Fruit fly (Drosophila melanogaster) whole organism: ENCODE data around the gene CG32971.

ENCODE experiments used
- CG8478 ChIP-seq: fragments of >200 bp; optimal IDR thresholded peaks from 2 replicates; lab custom pipeline; 2018; ENCODE audit warnings: inconsistent platforms
- Dll ChIP-seq: fragments of >200 bp; optimal IDR thresholded peaks from 2 replicates; lab custom pipeline; 2017
- EcR ChIP-seq, 2 experiments: fragments of >200 bp; optimal IDR thresholded peaks; 2 replicates each; lab custom pipeline; 2017; ENCODE audit warnings: missing biosample characterization in 2 of 2, missing genetic modification characterization in 2 of 2, missing genetic modification reagents in 2 of 2
- pan ChIP-seq: fragments of >200 bp; optimal IDR thresholded peaks from 2 replicates; lab custom pipeline; 2017
- psq ChIP-seq: fragments of >200 bp; optimal IDR thresholded peaks from 2 replicates; lab custom pipeline; 2017
- usp ChIP-seq: fragments of >200 bp; optimal IDR thresholded peaks from 2 replicates; lab custom pipeline; 2017; ENCODE audit warnings: missing biosample characterization, missing genetic modification characterization, mixed read lengths

CG32971 gene

dm6 chr2L:14268622-14269021 is 6.0 kb upstream of the CG32971 start:
- TF ChIP-seq usp (no peak), psq (no peak), EcR (GFP tag; optimal IDR thresholded peaks at IDR 0.05; lab: Kevin White, UChicago) (no peak), CG8478 (lab: Kevin White, UChicago) (no peak), Dll (lab: Kevin White, UChicago) (no peak), pan (lab: Kevin White, UChicago) (no peak)

DNA sequence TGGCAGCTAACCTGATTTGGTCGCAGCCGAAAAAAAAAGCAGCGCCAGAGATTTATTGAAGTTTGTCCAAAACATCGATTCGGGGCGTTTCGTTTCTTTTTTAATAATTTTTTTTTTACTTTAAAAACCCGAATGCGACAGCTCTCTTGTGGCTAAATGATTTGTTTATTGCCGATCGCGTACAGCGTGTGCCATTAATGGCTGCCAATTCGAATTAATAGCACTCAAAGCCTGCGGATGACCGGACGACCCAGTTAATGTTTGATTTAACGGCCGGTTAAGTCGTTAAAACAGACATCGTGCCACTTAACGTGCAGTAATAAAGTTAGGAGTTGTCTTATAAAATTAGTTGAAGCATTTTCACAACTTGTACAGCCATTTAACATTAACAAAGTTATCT is 3.2 kb upstream of the CG32971 start:
- no peak for TF ChIP-seq CG8478 (lab: Kevin White, UChicago)
- TF ChIP-seq Dll (lab: Kevin White, UChicago), result no peak
- TF ChIP-seq usp, result no peak
- TF ChIP-seq psq, result no peak
- no peak for TF ChIP-seq EcR (GFP tag; optimal IDR thresholded peaks at IDR 0.05; lab: Kevin White, UChicago)
- no peak for TF ChIP-seq pan (lab: Kevin White, UChicago)

- no peak for TF ChIP-seq Dll (lab: Kevin White, UChicago)
- TF ChIP-seq psq, result no peak
- no peak for TF ChIP-seq pan (lab: Kevin White, UChicago)
- TF ChIP-seq CG8478 (lab: Kevin White, UChicago), result no peak
- no peak for TF ChIP-seq EcR (GFP tag; optimal IDR thresholded peaks at IDR 0.05; lab: Kevin White, UChicago)
Measured at dm6 chr2L:14273540-14273939, 1.1 kb upstream of the CG32971 start.

DNA sequence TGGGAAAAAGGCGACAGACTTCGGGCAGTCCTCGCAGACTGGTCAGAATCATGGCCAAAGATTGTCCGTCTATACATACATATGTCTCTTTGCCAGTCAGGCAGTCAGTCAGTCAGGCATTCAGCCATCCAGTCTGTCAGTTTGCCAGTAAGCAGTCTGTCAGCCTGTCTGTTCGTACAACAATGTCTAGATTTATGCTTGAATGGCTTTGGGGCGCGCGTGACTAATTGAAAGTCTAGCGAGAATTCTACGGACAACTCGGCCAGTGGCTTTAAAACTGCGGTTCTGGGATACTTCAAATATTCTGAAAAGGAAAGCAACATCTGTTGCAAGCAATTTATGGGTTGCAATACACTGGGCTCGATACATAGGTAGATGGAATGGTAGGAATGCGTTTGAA is 6.2 kb downstream of the CG32971 start:
- TF ChIP-seq EcR (GFP tag; optimal IDR thresholded peaks at IDR 0.05; lab: Kevin White, UChicago) (no peak), psq (no peak), usp (no peak), CG8478 (lab: Kevin White, UChicago) (no peak), Dll (lab: Kevin White, UChicago) (no peak)

DNA sequence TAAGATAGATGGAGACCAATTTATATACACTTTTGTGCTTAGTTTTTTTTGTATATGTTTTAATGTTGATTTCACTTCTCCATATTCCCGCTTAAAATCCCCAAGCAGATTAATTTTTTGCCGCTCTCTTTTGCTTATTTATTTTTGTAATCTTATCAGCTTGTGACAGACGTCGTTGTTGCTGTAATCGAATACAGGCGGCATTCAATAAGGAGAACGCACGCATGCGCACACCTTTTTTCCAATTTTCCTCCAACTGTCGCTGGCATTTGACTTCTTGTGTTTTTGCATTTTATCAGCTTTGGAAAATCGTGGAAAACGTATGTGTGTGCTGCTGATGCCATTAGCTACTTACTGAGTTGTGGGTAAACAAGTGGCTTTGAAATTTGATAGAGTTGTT is 10.0 kb downstream of the CG32971 start:
- no peak for TF ChIP-seq usp

- no peak for TF ChIP-seq psq
- no peak for TF ChIP-seq CG8478 (lab: Kevin White, UChicago)
- TF ChIP-seq usp, result no peak
- TF ChIP-seq pan (lab: Kevin White, UChicago), result no peak
- no peak for TF ChIP-seq EcR (GFP tag; optimal IDR thresholded peaks at IDR 0.05; lab: Kevin White, UChicago)
Measured at dm6 chr2L:14287907-14288306, 13.3 kb downstream of the CG32971 start.

DNA sequence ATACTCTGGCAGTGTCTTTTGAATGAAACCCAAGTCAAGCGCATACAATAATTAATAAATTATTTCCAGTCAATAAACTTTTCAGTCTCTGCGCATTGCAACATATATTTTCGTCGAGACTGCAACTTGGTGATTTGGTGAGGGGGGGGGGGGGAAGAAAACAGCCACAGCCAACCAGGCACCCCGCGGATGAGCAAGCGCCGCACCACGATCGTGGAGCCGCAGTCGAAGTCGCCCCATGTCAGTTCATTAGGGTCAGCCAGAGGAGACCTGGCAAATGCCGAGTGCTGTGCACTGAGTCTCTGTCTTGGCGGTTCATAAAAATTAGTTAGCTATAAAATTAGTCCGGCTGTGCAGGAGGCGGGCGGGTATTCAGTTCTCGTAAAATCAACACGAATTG is 18.1 kb downstream of the CG32971 start:
- TF ChIP-seq psq, result no peak
- TF ChIP-seq EcR (GFP tag; optimal IDR thresholded peaks at IDR 0.05; lab: Kevin White, UChicago), result no peak
- TF ChIP-seq CG8478 (lab: Kevin White, UChicago), result no peak
- no peak for TF ChIP-seq usp
- TF ChIP-seq pan (lab: Kevin White, UChicago), result no peak
- TF ChIP-seq Dll (lab: Kevin White, UChicago), result no peak

DNA sequence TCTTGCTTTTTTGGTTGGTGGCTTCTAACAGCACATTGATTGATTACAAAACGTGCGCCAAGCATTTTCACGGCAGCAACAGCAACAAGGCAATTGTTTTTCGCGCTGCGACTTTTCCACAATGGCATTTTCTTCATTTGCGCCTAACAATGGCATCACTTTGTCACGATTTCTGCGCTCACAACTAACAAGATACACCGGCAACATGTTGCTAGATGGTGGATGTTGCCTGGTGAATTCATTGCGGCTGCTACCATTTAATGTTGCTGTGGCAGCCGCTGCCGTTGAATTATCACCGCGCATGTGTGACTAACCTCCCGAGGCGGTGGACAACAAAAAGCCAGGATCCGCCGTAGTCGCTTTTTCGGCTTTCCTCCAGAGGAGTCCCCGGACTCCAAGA is 19.3 kb downstream of the CG32971 start:
- TF ChIP-seq pan (lab: Kevin White, UChicago) (no peak), usp (no peak), Dll (lab: Kevin White, UChicago) (no peak), psq (no peak)

DNA sequence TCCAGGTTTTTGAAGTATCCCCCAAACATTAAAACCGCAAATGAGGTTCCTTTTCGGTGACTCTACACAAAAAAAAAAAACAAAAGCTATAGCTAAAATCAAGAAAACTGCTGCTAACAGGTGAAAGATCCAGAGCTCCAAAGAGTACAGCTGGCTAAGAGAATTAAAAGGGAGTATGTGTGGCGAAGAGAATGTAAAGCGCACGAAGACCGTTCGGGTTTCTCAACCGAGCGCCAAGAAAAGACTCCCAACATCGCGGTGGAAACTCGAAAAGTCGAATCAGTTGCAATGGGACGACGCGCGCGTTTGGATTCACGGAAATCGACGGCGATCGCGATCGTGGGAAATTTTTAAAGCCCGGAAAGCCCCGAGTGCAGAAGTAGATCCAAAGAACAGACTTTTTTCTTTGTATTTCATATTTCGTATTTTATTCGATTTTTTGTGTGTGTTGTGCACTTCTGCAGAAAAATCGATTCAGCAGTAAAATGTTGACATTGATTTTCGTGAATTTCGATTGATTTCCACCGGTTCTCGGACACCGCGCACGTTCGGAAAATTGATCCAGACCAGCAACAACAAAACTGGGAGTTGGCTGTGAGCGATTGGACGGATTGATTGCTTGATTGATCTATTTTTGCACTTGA is 26.2 kb downstream of the CG32971 start:
- TF ChIP-seq EcR (GFP tag; optimal IDR thresholded peaks at IDR 0.05; lab: Kevin White, UChicago), result no peak
- no peak for TF ChIP-seq CG8478 (lab: Kevin White, UChicago)
- TF ChIP-seq pan (lab: Kevin White, UChicago), result no peak
- no peak for TF ChIP-seq psq
- TF ChIP-seq usp, result no peak
- no peak for TF ChIP-seq Dll (lab: Kevin White, UChicago)

- no peak for TF ChIP-seq usp
Measured at dm6 chr2L:14302478-14302877, 27.9 kb downstream of the CG32971 start.

DNA sequence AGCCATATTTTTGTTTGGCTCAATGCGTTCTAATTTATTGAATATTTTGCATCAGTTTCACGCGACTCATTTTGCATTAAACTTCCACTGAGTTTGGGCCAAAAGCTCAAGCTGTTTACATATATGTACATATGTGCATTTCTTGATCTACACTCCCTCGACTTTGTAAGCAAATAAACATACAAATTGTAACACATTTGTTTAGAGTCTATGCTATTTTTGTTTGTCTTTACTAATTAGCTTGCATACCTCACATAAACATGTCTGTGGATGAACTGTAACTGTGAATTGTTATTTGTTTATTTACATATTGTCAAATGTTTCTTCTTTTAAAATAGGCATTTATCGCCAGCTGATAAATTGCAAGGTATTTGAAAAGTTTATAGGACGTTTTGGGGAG is 32.9 kb downstream of the CG32971 start:
- no peak for TF ChIP-seq CG8478 (lab: Kevin White, UChicago)
- TF ChIP-seq usp, result no peak
- TF ChIP-seq Dll (lab: Kevin White, UChicago), result no peak
- TF ChIP-seq EcR (GFP tag; optimal IDR thresholded peaks at IDR 0.05; lab: Kevin White, UChicago), result no peak
- no peak for TF ChIP-seq pan (lab: Kevin White, UChicago)
- no peak for TF ChIP-seq psq

- TF ChIP-seq Dll (lab: Kevin White, UChicago), result no peak
- no peak for TF ChIP-seq EcR (GFP tag; optimal IDR thresholded peaks at IDR 0.05; lab: Kevin White, UChicago)
- no peak for TF ChIP-seq usp
- no peak for TF ChIP-seq CG8478 (lab: Kevin White, UChicago)
- no peak for TF ChIP-seq pan (lab: Kevin White, UChicago)
- TF ChIP-seq psq, result no peak
Measured at dm6 chr2L:14308232-14308631, 33.6 kb downstream of the CG32971 start.

DNA sequence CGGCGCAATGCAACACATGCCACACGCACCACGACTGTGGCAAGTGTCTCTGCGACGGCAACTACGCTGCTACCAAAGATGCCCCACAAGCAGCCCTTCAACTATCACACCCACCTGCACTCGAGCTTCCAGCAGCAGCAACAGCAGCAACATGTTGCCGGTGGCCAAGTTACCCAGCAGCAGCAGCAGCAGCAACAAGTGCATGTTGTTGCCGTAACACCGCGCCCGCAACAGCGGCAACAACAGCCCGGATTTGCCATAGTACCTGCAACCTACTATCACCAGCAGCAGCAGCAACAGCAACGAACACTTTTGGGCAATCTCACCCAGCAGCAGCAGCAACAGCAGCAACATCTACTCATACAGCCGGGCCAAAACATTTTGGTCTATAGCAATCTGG is 34.0 kb downstream of the CG32971 start:
- no peak for TF ChIP-seq pan (lab: Kevin White, UChicago)
- TF ChIP-seq CG8478 (lab: Kevin White, UChicago), result no peak
- no peak for TF ChIP-seq usp
- no peak for TF ChIP-seq Dll (lab: Kevin White, UChicago)
- TF ChIP-seq psq, result no peak

dm6 chr2L:14316704-14317103 is 42.1 kb downstream of the CG32971 start:
- TF ChIP-seq CG8478 (lab: Kevin White, UChicago) (no peak), usp (no peak), psq (no peak), pan (lab: Kevin White, UChicago) (no peak), Dll (lab: Kevin White, UChicago) (no peak), EcR (GFP tag; optimal IDR thresholded peaks at IDR 0.05; lab: Kevin White, UChicago) (no peak)
